Fruit fly (Drosophila melanogaster) whole organism, embryonic: ENCODE measurements around the gene Cubn.
A peak's percentile ranks its signal among the peaks of the same experiment; 100 is the strongest.

Source experiments
- BtbVII ChIP-seq: fragments of 200-800 bp; sonication (Bioruptor generic); optimal IDR thresholded peaks from 3 replicates; lab custom pipeline; 2017; ENCODE audit warnings: missing biosample characterization, mild to moderate bottlenecking, missing genetic modification characterization
- CG10209 ChIP-seq: fragments of 200-800 bp; sonication (Bioruptor generic); optimal IDR thresholded peaks from 3 replicates; lab custom pipeline; 2017; ENCODE audit warnings: missing biosample characterization, mild to moderate bottlenecking, missing genetic modification characterization, missing genetic modification reagents
- CG10462 ChIP-seq: fragments of 200-800 bp; sonication (Bioruptor generic); optimal IDR thresholded peaks from 2 replicates; lab custom pipeline; 2016; ENCODE audit warnings: missing biosample characterization, missing genetic modification characterization
- CG11504 ChIP-seq: fragments of 200-800 bp; sonication (Bioruptor generic); optimal IDR thresholded peaks from 3 replicates; lab custom pipeline; 2019; ENCODE audit warnings: missing biosample characterization, mild to moderate bottlenecking, missing genetic modification characterization, moderate library complexity
- CG14050 ChIP-seq: fragments of 200-800 bp; sonication (Bioruptor generic); IDR thresholded peaks from 3 replicates; pipeline ENCODE4 v1.3.6; 2022; ENCODE audit warnings: missing biosample characterization, missing genetic modification characterization
- CG17186 ChIP-seq: fragments of 200-800 bp; sonication (Bioruptor generic); optimal IDR thresholded peaks from 3 replicates; lab custom pipeline; 2017; ENCODE audit warnings: missing biosample characterization, missing genetic modification reagents, missing genetic modification characterization
- CG1792 ChIP-seq: fragments of 200-800 bp; sonication (Bioruptor generic); optimal IDR thresholded peaks from 2 replicates; lab custom pipeline; 2016; ENCODE audit warnings: missing biosample characterization, missing genetic modification characterization
- CG1832 ChIP-seq: fragments of 200-800 bp; sonication (Bioruptor generic); optimal IDR thresholded peaks from 2 replicates; lab custom pipeline; 2017; ENCODE audit warnings: missing biosample characterization, mild to moderate bottlenecking, missing genetic modification characterization, inconsistent platforms
- CG2678 ChIP-seq: fragments of 200-800 bp; sonication (Bioruptor generic); optimal IDR thresholded peaks from 3 replicates; lab custom pipeline; 2019; ENCODE audit warnings: missing biosample characterization, mild to moderate bottlenecking, missing genetic modification characterization, moderate library complexity
- CG30020 ChIP-seq: fragments of 200-800 bp; optimal IDR thresholded peaks from 2 replicates; lab custom pipeline; 2019; ENCODE audit warnings: missing biosample characterization, mild to moderate bottlenecking, missing genetic modification characterization, moderate library complexity
- CG30403 ChIP-seq: fragments of 200-800 bp; sonication (Bioruptor generic); optimal IDR thresholded peaks from 3 replicates; lab custom pipeline; 2016; ENCODE audit warnings: missing biosample characterization, missing genetic modification characterization
- CG3163 ChIP-seq: fragments of 200-800 bp; sonication (Bioruptor generic); optimal IDR thresholded peaks from 3 replicates; lab custom pipeline; 2016; ENCODE audit warnings: missing biosample characterization, missing genetic modification characterization
- CG4328 ChIP-seq: fragments of 200-800 bp; sonication (Bioruptor generic); optimal IDR thresholded peaks from 3 replicates; lab custom pipeline; 2017; ENCODE audit warnings: missing biosample characterization, missing genetic modification reagents, missing genetic modification characterization
- CG4404 ChIP-seq: fragments of 200-800 bp; sonication (Bioruptor generic); IDR thresholded peaks from 2 replicates; pipeline ENCODE4 v1.3.6; 2022; ENCODE audit warnings: missing biosample characterization, missing genetic modification characterization
- CG6175 ChIP-seq: fragments of 200-800 bp; sonication (Bioruptor generic); IDR thresholded peaks from 3 replicates; pipeline ENCODE4 v1.3.6; 2022; ENCODE audit warnings: missing biosample characterization, missing genetic modification characterization
- CG6813 ChIP-seq: fragments of 200-800 bp; sonication (Bioruptor generic); optimal IDR thresholded peaks from 2 replicates; lab custom pipeline; 2017; ENCODE audit warnings: missing biosample characterization, missing genetic modification characterization, mild to moderate bottlenecking, moderate library complexity, missing genetic modification reagents
- CG7963 ChIP-seq: fragments of 200-800 bp; sonication (Bioruptor generic); IDR thresholded peaks from 3 replicates; pipeline ENCODE4 v1.3.6; 2022; ENCODE audit warnings: missing biosample characterization, missing genetic modification characterization; ENCODE audit not compliant: partially characterized antibody
- CG8388 ChIP-seq: fragments of 200-800 bp; sonication (Bioruptor generic); optimal IDR thresholded peaks from 2 replicates; lab custom pipeline; 2019; ENCODE audit warnings: missing biosample characterization, mild to moderate bottlenecking, missing genetic modification characterization, moderate library complexity
- CG9876 ChIP-seq: fragments of 200-800 bp; sonication (Bioruptor generic); optimal IDR thresholded peaks from 2 replicates; lab custom pipeline; 2016; ENCODE audit warnings: missing biosample characterization, missing genetic modification characterization
- CTCF ChIP-seq: fragments of 200-800 bp; sonication (Bioruptor generic); optimal IDR thresholded peaks from 2 replicates; lab custom pipeline; 2017; ENCODE audit warnings: missing biosample characterization, mild to moderate bottlenecking, missing genetic modification characterization, moderate library complexity
- D19B ChIP-seq: fragments of 200-800 bp; sonication (Bioruptor generic); optimal IDR thresholded peaks from 2 replicates; lab custom pipeline; 2017; ENCODE audit warnings: missing biosample characterization, mild to moderate bottlenecking, missing genetic modification characterization
- Dll ChIP-seq: fragments of 200-800 bp; sonication (Bioruptor generic); IDR thresholded peaks from 4 replicates; pipeline ENCODE4 v1.3.6; 2022; ENCODE audit warnings: missing biosample characterization, missing genetic modification characterization; ENCODE audit not compliant: partially characterized antibody
- Fer2 ChIP-seq: fragments of 200-800 bp; sonication (Bioruptor generic); optimal IDR thresholded peaks from 2 replicates; lab custom pipeline; 2018; ENCODE audit warnings: missing biosample characterization, mild to moderate bottlenecking, missing genetic modification characterization, moderate library complexity
- Fer3 ChIP-seq: fragments of 200-800 bp; sonication (Bioruptor generic); optimal IDR thresholded peaks from 2 replicates; lab custom pipeline; 2018; ENCODE audit warnings: missing biosample characterization, mild to moderate bottlenecking, missing genetic modification characterization, moderate library complexity
- HHEX ChIP-seq: fragments of 200-800 bp; sonication (Bioruptor generic); optimal IDR thresholded peaks from 3 replicates; lab custom pipeline; 2017; ENCODE audit warnings: missing biosample characterization, mild to moderate bottlenecking, missing genetic modification characterization, missing genetic modification reagents
- HmgD ChIP-seq: fragments of 200-800 bp; sonication (Bioruptor generic); optimal IDR thresholded peaks from 3 replicates; lab custom pipeline; 2016; ENCODE audit warnings: missing biosample characterization, missing genetic modification characterization
- Hsf ChIP-seq: fragments of 200-800 bp; sonication (Bioruptor generic); optimal IDR thresholded peaks from 3 replicates; lab custom pipeline; 2016; ENCODE audit warnings: missing biosample characterization, missing genetic modification characterization
- Kr ChIP-seq: fragments of 200-800 bp; sonication (Bioruptor generic); optimal IDR thresholded peaks from 2 replicates; lab custom pipeline; 2017; ENCODE audit warnings: missing biosample characterization, mild to moderate bottlenecking, missing genetic modification characterization
- NFAT ChIP-seq: fragments of 200-800 bp; sonication (Bioruptor generic); IDR thresholded peaks from 2 replicates; pipeline ENCODE4 v1.3.6; 2022; ENCODE audit warnings: missing biosample characterization, missing genetic modification characterization
- PHDP ChIP-seq: fragments of 200-800 bp; sonication (Bioruptor generic); optimal IDR thresholded peaks from 3 replicates; lab custom pipeline; 2018; ENCODE audit warnings: missing biosample characterization, mild to moderate bottlenecking, missing genetic modification characterization, moderate library complexity
- abd-A ChIP-seq: fragments of 200-800 bp; sonication (Bioruptor generic); optimal IDR thresholded peaks from 3 replicates; lab custom pipeline; 2019; ENCODE audit warnings: missing biosample characterization, mild to moderate bottlenecking, missing genetic modification characterization, moderate library complexity
- aop ChIP-seq: fragments of 200-800 bp; sonication (Bioruptor generic); IDR thresholded peaks from 2 replicates; pipeline ENCODE4 v1.3.6; 2022; ENCODE audit warnings: missing biosample characterization, missing genetic modification characterization
- ap ChIP-seq: fragments of 200-800 bp; sonication (Bioruptor generic); IDR thresholded peaks from 2 replicates; pipeline ENCODE4 v1.3.6; 2022; ENCODE audit warnings: missing biosample characterization, missing genetic modification characterization
- bab2 ChIP-seq: fragments of 200-800 bp; sonication (Bioruptor generic); optimal IDR thresholded peaks from 2 replicates; lab custom pipeline; 2016; ENCODE audit warnings: missing biosample characterization, missing genetic modification characterization
- bcd ChIP-seq: fragments of 200-800 bp; sonication (Bioruptor generic); optimal IDR thresholded peaks from 2 replicates; lab custom pipeline; 2017; ENCODE audit warnings: missing biosample characterization, mild to moderate bottlenecking, missing genetic modification characterization
- cato ChIP-seq: fragments of 200-800 bp; sonication (Bioruptor generic); optimal IDR thresholded peaks from 2 replicates; lab custom pipeline; 2016; ENCODE audit warnings: missing biosample characterization, missing genetic modification characterization, borderline replicate concordance
- da ChIP-seq: fragments of 200-800 bp; sonication (Bioruptor generic); optimal IDR thresholded peaks from 2 replicates; lab custom pipeline; 2016; ENCODE audit warnings: missing biosample characterization, missing genetic modification characterization
- fu2 ChIP-seq: fragments of 200-800 bp; sonication (Bioruptor generic); optimal IDR thresholded peaks from 2 replicates; lab custom pipeline; 2016; ENCODE audit warnings: missing biosample characterization, missing genetic modification characterization
- her ChIP-seq: fragments of 200-800 bp; sonication (Bioruptor generic); optimal IDR thresholded peaks from 2 replicates; lab custom pipeline; 2016; ENCODE audit warnings: missing biosample characterization, missing genetic modification characterization
- insv ChIP-seq, 2 experiments: fragments of 200-800 bp; sonication (Bioruptor generic); optimal IDR thresholded peaks; 3 replicates each; lab custom pipeline; 2016 to 2018; ENCODE audit warnings: missing biosample characterization in 2 of 2, missing genetic modification characterization in 2 of 2
- knrl ChIP-seq: fragments of 200-800 bp; sonication (Bioruptor generic); IDR thresholded peaks from 3 replicates; pipeline ENCODE4 v1.3.6; 2022; ENCODE audit warnings: missing biosample characterization, missing genetic modification characterization; ENCODE audit not compliant: partially characterized antibody
- luna ChIP-seq: fragments of 200-800 bp; sonication (Bioruptor generic); optimal IDR thresholded peaks from 2 replicates; lab custom pipeline; 2016; ENCODE audit warnings: missing biosample characterization, missing genetic modification characterization
- nau ChIP-seq: fragments of 200-800 bp; sonication (Bioruptor generic); optimal IDR thresholded peaks from 3 replicates; lab custom pipeline; 2017; ENCODE audit warnings: missing biosample characterization, mild to moderate bottlenecking, missing genetic modification characterization, missing genetic modification reagents
- nerfin-2 ChIP-seq: fragments of 200-800 bp; sonication (Bioruptor generic); IDR thresholded peaks from 2 replicates; pipeline ENCODE4 v1.3.6; 2022; ENCODE audit warnings: missing biosample characterization, missing genetic modification characterization; ENCODE audit not compliant: partially characterized antibody
- psq ChIP-seq: fragments of 200-800 bp; sonication (Bioruptor generic); optimal IDR thresholded peaks from 2 replicates; lab custom pipeline; 2017; ENCODE audit warnings: missing biosample characterization, missing genetic modification characterization
- tap ChIP-seq: fragments of 200-800 bp; optimal IDR thresholded peaks from 3 replicates; lab custom pipeline; 2019; ENCODE audit warnings: missing biosample characterization, mild to moderate bottlenecking, missing genetic modification characterization, moderate library complexity
- tll ChIP-seq, 2 experiments: fragments of 200-800 bp in 1 of 2; fragments of >200 bp in 1 of 2; sonication (Bioruptor generic) in 1 of 2; optimal IDR thresholded peaks; 2 replicates each; lab custom pipeline; 2017 to 2019; ENCODE audit warnings: missing biosample characterization in 2 of 2, missing genetic modification characterization in 2 of 2, mild to moderate bottlenecking in 1 of 2, moderate library complexity in 1 of 2
- wdn ChIP-seq: fragments of 200-800 bp; sonication (Bioruptor generic); IDR thresholded peaks from 2 replicates; pipeline ENCODE4 v1.3.6; 2022; ENCODE audit warnings: missing biosample characterization, missing genetic modification characterization
- yki ChIP-seq: fragments of >200 bp; optimal IDR thresholded peaks from 3 replicates; lab custom pipeline; 2018

The Cubn gene

DNA sequence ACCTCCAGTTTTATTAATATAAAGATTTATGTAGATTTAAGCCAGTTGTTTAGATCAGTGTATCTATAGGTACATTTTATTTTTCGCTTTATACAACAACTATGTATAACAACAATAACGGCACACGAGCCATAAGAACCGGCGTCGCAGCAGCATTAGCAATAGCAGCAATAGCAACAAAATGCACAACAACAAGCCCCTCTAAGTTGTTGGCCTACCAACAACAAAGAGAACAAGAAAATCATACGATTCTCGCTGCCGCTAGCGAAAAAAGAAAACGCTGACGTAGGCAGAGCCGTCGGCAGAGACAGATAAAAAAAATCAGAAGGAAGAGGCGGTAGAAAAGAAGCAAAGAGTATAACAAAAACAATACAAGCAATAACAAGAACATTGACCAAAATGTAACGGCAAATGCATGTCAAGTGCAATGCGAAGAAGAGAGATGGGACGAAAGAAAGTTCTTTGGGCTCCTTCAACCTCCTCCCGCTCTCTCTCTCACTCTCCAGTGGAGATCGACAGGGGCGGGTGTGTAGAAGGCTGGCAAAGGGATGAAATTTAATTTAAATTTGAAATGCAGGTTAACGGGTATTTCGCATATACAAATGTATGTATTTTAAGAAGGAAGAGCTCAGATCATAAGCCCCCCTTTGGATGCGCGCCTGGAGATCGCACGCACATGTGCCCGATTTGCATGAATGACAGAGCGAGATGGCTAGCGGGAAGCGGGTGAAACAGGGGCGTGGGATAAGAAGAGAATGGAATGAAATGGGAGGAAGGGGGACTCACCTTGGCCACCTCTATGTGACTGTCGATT lies 7.8 kb upstream of the Cubn start (continued):
- TF ChIP-seq nerfin-2 (GFP tag; lab: Robert Waterston, UW): no peak
- peak; percentile 97 for TF ChIP-seq CG1792 (GFP tag; lab: Kevin White, UChicago)
- peak in 1 of 2 experiments; percentile 65 for TF ChIP-seq tll (GFP tag; optimal IDR thresholded peaks at IDR 0.05; lab: Kevin White, UChicago)
- peak; percentile 95 for TF ChIP-seq BtbVII (GFP tag; lab: Kevin White, UChicago)
- TF ChIP-seq Fer3: peak; percentile 97
- TF ChIP-seq NFAT (GFP tag; lab: Robert Waterston, UW): peak; percentile 99
- peak; percentile 98 for TF ChIP-seq cato (GFP tag; lab: Kevin White, UChicago)
- TF ChIP-seq insv (GFP tag; optimal IDR thresholded peaks at IDR 0.05; lab: Kevin White, UChicago): peak; percentile 39 to 40
- TF ChIP-seq HHEX (GFP tag; lab: Kevin White, UChicago): peak; percentile 98
- peak; percentile 81 for TF ChIP-seq Kr
- peak; percentile 61 for TF ChIP-seq CTCF (GFP tag; lab: Kevin White, UChicago)
- TF ChIP-seq CG10209 (GFP tag; lab: Kevin White, UChicago): peak; percentile 98
- TF ChIP-seq yki: no peak
- TF ChIP-seq luna (GFP tag; lab: Kevin White, UChicago): peak; percentile 86
- peak; percentile 91 for TF ChIP-seq Fer2 (tag; lab: Kevin White, UChicago)
- peak; percentile 98 for TF ChIP-seq CG30403 (GFP tag; lab: Kevin White, UChicago)
- TF ChIP-seq CG3163 (GFP tag; lab: Kevin White, UChicago): peak; percentile 92
- peak; percentile 98 for TF ChIP-seq bab2
- no peak for TF ChIP-seq knrl
- peak; percentile 96 for TF ChIP-seq CG11504 (tag; lab: Kevin White, UChicago)
- peak; percentile 41 for TF ChIP-seq abd-A (tag; lab: Kevin White, UChicago)
- peak; percentile 97 for TF ChIP-seq CG10462 (GFP tag; lab: Kevin White, UChicago)
- TF ChIP-seq CG9876 (GFP tag; lab: Kevin White, UChicago): peak; percentile 97
- peak; percentile 98 for TF ChIP-seq ap
- peak; percentile 98 for TF ChIP-seq wdn (GFP tag; lab: Robert Waterston, UW)
- TF ChIP-seq D19B: peak; percentile 92
- TF ChIP-seq CG4404 (GFP tag; lab: Robert Waterston, UW): peak; percentile 99
- TF ChIP-seq CG14050: peak; percentile 96
- TF ChIP-seq Dll (GFP tag; lab: Robert Waterston, UW): no peak
- peak; percentile 98 for TF ChIP-seq CG2678 (tag; lab: Kevin White, UChicago)
- TF ChIP-seq PHDP (tag; lab: Kevin White, UChicago): peak; percentile 97
- peak; percentile 97 for TF ChIP-seq da
- TF ChIP-seq bcd (GFP tag; lab: Kevin White, UChicago): peak; percentile 98
- TF ChIP-seq tap (tag; lab: Kevin White, UChicago): peak; percentile 95
- TF ChIP-seq CG6175 (GFP tag; lab: Robert Waterston, UW): peak; percentile 97
- peak; percentile 83 for TF ChIP-seq CG30020 (tag; lab: Kevin White, UChicago)
- TF ChIP-seq aop (GFP tag; lab: Robert Waterston, UW): peak; percentile 98
- TF ChIP-seq CG17186: peak; percentile 94
- no peak for TF ChIP-seq CG7963 (GFP tag; lab: Robert Waterston, UW)
- peak; percentile 96 for TF ChIP-seq nau
- TF ChIP-seq CG6813 (GFP tag; lab: Kevin White, UChicago): peak; percentile 97
- peak; percentile 75 for TF ChIP-seq CG4328 (GFP tag; lab: Kevin White, UChicago)
- TF ChIP-seq fu2: peak; percentile 97
- peak; percentile 95 for TF ChIP-seq psq (GFP tag; lab: Kevin White, UChicago)
- peak; percentile 99 for TF ChIP-seq Hsf (GFP tag; lab: Kevin White, UChicago)
- peak; percentile 84 for TF ChIP-seq CG1832 (GFP tag; lab: Kevin White, UChicago)
- peak; percentile 97 for TF ChIP-seq CG8388 (GFP tag; lab: Kevin White, UChicago)
- peak; percentile 98 for TF ChIP-seq HmgD (GFP tag; lab: Kevin White, UChicago)
- TF ChIP-seq her (GFP tag; lab: Kevin White, UChicago): peak; percentile 96
